Worm (Caenorhabditis elegans) whole organism, L1 larva: ENCODE data around the gene dct-12.

Experiments used
- C34B4.2 ChIP-seq: sonication (generic microtip); optimal IDR thresholded peaks from 2 replicates; lab custom pipeline; 2017; ENCODE audit warnings: mild to moderate bottlenecking, missing genetic modification characterization, missing compliant biosample characterization
- ama-1 ChIP-seq: fragments of 150-350 bp; optimal IDR thresholded peaks from 2 replicates; lab custom pipeline; 2014
- ceh-82 ChIP-seq, 3 experiments: fragments of 150-350 bp in 1 of 3; sonication (generic microtip) in 2 of 3; optimal IDR thresholded peaks; 2 replicates each; lab custom pipeline; 2014 to 2017; ENCODE audit warnings: missing biosample characterization in 3 of 3, missing genetic modification characterization in 3 of 3
- ceh-90 ChIP-seq: sonication (generic microtip); optimal IDR thresholded peaks from 2 replicates; lab custom pipeline; 2016; ENCODE audit warnings: missing genetic modification characterization, missing compliant biosample characterization
- dpl-1 ChIP-seq, 3 experiments: fragments of 150-350 bp in 2 of 3; sonication (generic microtip) in 1 of 3; optimal IDR thresholded peaks; 2 replicates each; lab custom pipeline; 2014 to 2017; ENCODE audit warnings: missing biosample characterization in 3 of 3, missing genetic modification characterization in 3 of 3, missing genetic modification reagents in 3 of 3
- fos-1 ChIP-seq: fragments of 150-350 bp; optimal IDR thresholded peaks from 2 replicates; lab custom pipeline; 2014; ENCODE audit warnings: missing biosample characterization, missing genetic modification characterization
- lin-13 ChIP-seq: fragments of 150-350 bp; optimal IDR thresholded peaks from 2 replicates; lab custom pipeline; 2014; ENCODE audit warnings: missing biosample characterization, missing genetic modification reagents, missing genetic modification characterization
- pqm-1 ChIP-seq: sonication (generic microtip); optimal IDR thresholded peaks from 3 replicates; lab custom pipeline; 2017; ENCODE audit warnings: missing biosample characterization, missing genetic modification characterization
- snpc-4 ChIP-seq: fragments of 150-350 bp; optimal IDR thresholded peaks from 2 replicates; lab custom pipeline; 2014; ENCODE audit warnings: missing biosample characterization, missing genetic modification characterization
- unc-130 ChIP-seq: fragments of 150-350 bp; optimal IDR thresholded peaks from 2 replicates; lab custom pipeline; 2017; ENCODE audit warnings: missing biosample characterization, missing genetic modification characterization, inconsistent platforms
- unc-62 ChIP-seq: fragments of 150-350 bp; optimal IDR thresholded peaks from 2 replicates; lab custom pipeline; 2014; ENCODE audit warnings: missing biosample characterization, missing genetic modification reagents, missing genetic modification characterization
- vab-15 ChIP-seq: sonication (generic microtip); optimal IDR thresholded peaks from 2 replicates; lab custom pipeline; 2017; ENCODE audit warnings: missing genotype, mild to moderate bottlenecking, missing genetic modification characterization, missing compliant biosample characterization
- ztf-11 ChIP-seq, 2 experiments: sonication (generic microtip); optimal IDR thresholded peaks; 2 replicates each; lab custom pipeline; 2016 to 2017; ENCODE audit warnings: missing genetic modification characterization in 2 of 2, missing biosample characterization in 1 of 2, missing compliant biosample characterization in 1 of 2
- ztf-4 ChIP-seq: fragments of 150-350 bp; optimal IDR thresholded peaks from 2 replicates; lab custom pipeline; 2014; ENCODE audit warnings: missing biosample characterization, missing genetic modification characterization

DNA sequence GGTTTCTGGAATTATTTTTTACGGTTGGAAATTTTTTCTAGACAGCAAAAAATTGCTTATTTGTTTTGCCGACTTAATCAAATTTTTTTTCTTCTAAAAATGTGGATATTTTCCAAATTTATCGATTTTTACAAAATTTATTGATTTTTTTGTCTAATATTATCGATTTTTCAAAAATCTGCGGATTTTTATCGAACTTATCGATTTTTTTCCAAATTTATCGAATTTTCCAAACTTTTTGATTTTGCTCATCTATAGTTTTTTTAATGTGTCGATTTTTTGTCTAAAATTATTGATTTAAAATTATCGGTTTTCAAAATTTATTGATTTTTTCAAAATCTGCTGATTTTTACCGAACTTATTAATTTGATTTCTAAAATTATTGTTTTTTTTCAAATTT lies 38.1 kb downstream of the dct-12 start:
- TF ChIP-seq ceh-90 (no peak), ztf-11 (tag; optimal IDR thresholded peaks at IDR 0.05; lab: Kevin White, UChicago) (no peak), vab-15 (tag; lab: Kevin White, UChicago) (no peak), unc-130 (tag; lab: Kevin White, UChicago) (no peak), ama-1 (lab: Kevin White, UChicago) (no peak), fos-1 (tag; lab: Kevin White, UChicago) (no peak), ztf-4 (tag; lab: Kevin White, UChicago) (no peak), unc-62 (no peak), snpc-4 (tag; lab: Kevin White, UChicago) (no peak), dpl-1 (GFP tag; optimal IDR thresholded peaks at IDR 0.05; lab: Kevin White, UChicago) (no peak), ceh-82 (tag; optimal IDR thresholded peaks at IDR 0.05; lab: Kevin White, UChicago) (no peak), lin-13 (GFP tag; lab: Kevin White, UChicago) (no peak), pqm-1 (tag; lab: Kevin White, UChicago) (no peak), C34B4.2 (no peak)
